Fruit fly (Drosophila melanogaster) whole organism, pupa: ENCODE results near the gene CG31954.

Experiments
- CG12605 ChIP-seq: fragments of 200-800 bp; sonication (Bioruptor generic); IDR thresholded peaks from 2 replicates; pipeline ENCODE4 v1.3.6; 2022; ENCODE audit warnings: missing biosample characterization, missing genetic modification characterization
- CG13204 ChIP-seq: fragments of 200-800 bp; sonication (Bioruptor generic); optimal IDR thresholded peaks from 2 replicates; lab custom pipeline; 2018; ENCODE audit warnings: missing biosample characterization, mild to moderate bottlenecking, missing genetic modification characterization, moderate library complexity
- CG14655 ChIP-seq: fragments of 200-800 bp; sonication (Bioruptor generic); optimal IDR thresholded peaks from 3 replicates; lab custom pipeline; 2017; ENCODE audit warnings: mild to moderate bottlenecking, missing biosample characterization, missing genetic modification reagents, missing genetic modification characterization
- CG15710 ChIP-seq: fragments of 200-800 bp; sonication (Bioruptor generic); optimal IDR thresholded peaks from 2 replicates; lab custom pipeline; 2018; ENCODE audit warnings: missing biosample characterization, mild to moderate bottlenecking, missing genetic modification characterization, moderate library complexity
- CG17806 ChIP-seq: fragments of 200-800 bp; sonication (Bioruptor generic); optimal IDR thresholded peaks from 2 replicates; lab custom pipeline; 2018; ENCODE audit warnings: missing biosample characterization, mild to moderate bottlenecking, missing genetic modification characterization, moderate library complexity
- CG32121 ChIP-seq: fragments of 200-800 bp; sonication (Bioruptor generic); IDR thresholded peaks from 2 replicates; pipeline ENCODE4 v1.3.6; 2022; ENCODE audit warnings: missing biosample characterization, missing genetic modification characterization
- CG34367 ChIP-seq: fragments of 200-800 bp; sonication (Bioruptor generic); optimal IDR thresholded peaks from 2 replicates; lab custom pipeline; 2018; ENCODE audit warnings: missing biosample characterization, mild to moderate bottlenecking, missing genetic modification characterization
- CG4496 ChIP-seq: fragments of 200-800 bp; sonication (Bioruptor generic); IDR thresholded peaks from 3 replicates; pipeline ENCODE4 v1.3.6; 2022; ENCODE audit warnings: missing biosample characterization, missing genetic modification characterization
- CG8301 ChIP-seq: fragments of 200-800 bp; sonication (Bioruptor generic); optimal IDR thresholded peaks from 2 replicates; lab custom pipeline; 2018; ENCODE audit warnings: missing biosample characterization, mild to moderate bottlenecking, missing genetic modification characterization
- CG9948 ChIP-seq: fragments of 200-800 bp; sonication (Bioruptor generic); optimal IDR thresholded peaks from 2 replicates; lab custom pipeline; 2018; ENCODE audit warnings: missing biosample characterization, mild to moderate bottlenecking, missing genetic modification characterization, moderate library complexity
- D1 ChIP-seq: fragments of 200-800 bp; sonication (Bioruptor generic); optimal IDR thresholded peaks from 2 replicates; lab custom pipeline; 2018; ENCODE audit warnings: missing biosample characterization, mild to moderate bottlenecking, missing genetic modification characterization, moderate library complexity
- EcR ChIP-seq: fragments of 200-800 bp; sonication (Bioruptor generic); optimal IDR thresholded peaks from 3 replicates; lab custom pipeline; 2019; ENCODE audit warnings: missing biosample characterization, missing genetic modification characterization, mild to moderate bottlenecking, moderate library complexity, missing genetic modification reagents
- Ets98B ChIP-seq: fragments of 200-800 bp; sonication (Bioruptor generic); IDR thresholded peaks from 2 replicates; pipeline ENCODE4 v1.3.6; 2022; ENCODE audit warnings: missing biosample characterization, missing genetic modification characterization
- Pif1A ChIP-seq: fragments of 200-800 bp; sonication (Bioruptor generic); optimal IDR thresholded peaks from 3 replicates; lab custom pipeline; 2016; ENCODE audit warnings: missing biosample characterization, missing genetic modification characterization
- Pif1B ChIP-seq: fragments of 200-800 bp; sonication (Bioruptor generic); optimal IDR thresholded peaks from 3 replicates; lab custom pipeline; 2016; ENCODE audit warnings: missing biosample characterization, missing genetic modification characterization
- Snoo ChIP-seq: fragments of 200-800 bp; sonication (Bioruptor generic); optimal IDR thresholded peaks from 3 replicates; lab custom pipeline; 2017; ENCODE audit warnings: missing biosample characterization, mild to moderate bottlenecking, missing genetic modification characterization, inconsistent platforms
- fd96Ca ChIP-seq: fragments of 200-800 bp; sonication (Bioruptor generic); IDR thresholded peaks from 3 replicates; pipeline ENCODE4 v1.3.6; 2022; ENCODE audit warnings: missing biosample characterization, missing genetic modification characterization
- gl ChIP-seq: fragments of 200-800 bp; sonication (Bioruptor generic); optimal IDR thresholded peaks from 2 replicates; lab custom pipeline; 2018; ENCODE audit warnings: missing biosample characterization, mild to moderate bottlenecking, missing genetic modification characterization
- rn ChIP-seq: fragments of 200-800 bp; sonication (Bioruptor generic); IDR thresholded peaks from 2 replicates; pipeline ENCODE4 v1.3.6; 2022; ENCODE audit warnings: missing biosample characterization, missing genetic modification characterization

The CG31954 gene

dm6 chr2L:3472242-3472641 is 37.7 kb downstream of the CG31954 start, which contains the start of gene Pgant4:
Gene Pgant4 (plus strand): TSS chr2L:3472603.
- TF ChIP-seq CG4496 (GFP tag; lab: Robert Waterston, UW) (0 out of 3 replicates have a peak, but pooled peaks have one; percentile 37), CG17806 (tag; lab: Kevin White, UChicago) (no peak), Snoo (tag; lab: Kevin White, UChicago) (peak; percentile 39), rn (GFP tag; lab: Robert Waterston, UW) (0 out of 2 replicates have a peak, but pooled peaks have one; percentile 37)

- no peak for TF ChIP-seq Ets98B (GFP tag; lab: Robert Waterston, UW)
- TF ChIP-seq CG15710 (tag; lab: Kevin White, UChicago) = no peak
- TF ChIP-seq CG34367 (tag; lab: Kevin White, UChicago) = no peak
- TF ChIP-seq gl (tag; lab: Kevin White, UChicago) = no peak
- no peak for TF ChIP-seq Pif1A (GFP tag; lab: Kevin White, UChicago)
- no peak for TF ChIP-seq rn (GFP tag; lab: Robert Waterston, UW)
- TF ChIP-seq Pif1B (GFP tag; lab: Kevin White, UChicago) = no peak
Measured at dm6 chr2L:3469869-3470268, 40.0 kb downstream of the CG31954 start, which contains the start of the genes Pif1 and CG31776. Gene Pif1 (minus strand): TSS chr2L:3470004. Gene CG31776 (plus strand): TSS chr2L:3470182.

dm6 chr2L:3466846-3467245 is 43.1 kb downstream of the CG31954 start:
- TF ChIP-seq CG15710 (tag; lab: Kevin White, UChicago) (no peak), CG34367 (tag; lab: Kevin White, UChicago) (no peak), Pif1B (GFP tag; lab: Kevin White, UChicago) (no peak), D1 (no peak), Ets98B (GFP tag; lab: Robert Waterston, UW) (no peak), gl (tag; lab: Kevin White, UChicago) (no peak)

dm6 chr2L:3465918-3466727 is 43.8 kb downstream of the CG31954 start, which contains the start of the genes msl-2 and ND-PDSW:
Gene msl-2 (minus strand): TSS chr2L:3466112.
Gene ND-PDSW (plus strand): TSS chr2L:3466157.
- TF ChIP-seq CG12605 (no peak), CG32121 (GFP tag; lab: Robert Waterston, UW) (no peak), CG4496 (GFP tag; lab: Robert Waterston, UW) (no peak), Pif1B (GFP tag; lab: Kevin White, UChicago) (no peak), CG15710 (tag; lab: Kevin White, UChicago) (no peak), D1 (no peak), gl (tag; lab: Kevin White, UChicago) (no peak), EcR (GFP tag; lab: Kevin White, UChicago) (no peak), CG13204 (GFP tag; lab: Kevin White, UChicago) (no peak), Snoo (tag; lab: Kevin White, UChicago) (no peak), CG34367 (tag; lab: Kevin White, UChicago) (no peak)
- TF ChIP-seq, all 21 proteins: peak for 0

dm6 chr2L:3465426-3465825 is 44.5 kb downstream of the CG31954 start:
- peak; percentile 56; the same call in 1 of the 3 replicates for TF ChIP-seq fd96Ca (GFP tag; lab: Robert Waterston, UW)
- TF ChIP-seq CG8301 (tag; lab: Kevin White, UChicago) = no peak
- no peak for TF ChIP-seq Pif1A (GFP tag; lab: Kevin White, UChicago)
- TF ChIP-seq EcR (GFP tag; lab: Kevin White, UChicago) = no peak

- TF ChIP-seq CG14655 (GFP tag; lab: Kevin White, UChicago) (no peak), CG17806 (tag; lab: Kevin White, UChicago) (no peak), Ets98B (GFP tag; lab: Robert Waterston, UW) (no peak), CG8301 (tag; lab: Kevin White, UChicago) (no peak), gl (tag; lab: Kevin White, UChicago) (no peak), rn (GFP tag; lab: Robert Waterston, UW) (no peak), CG9948 (tag; lab: Kevin White, UChicago) (no peak), Snoo (tag; lab: Kevin White, UChicago) (no peak), CG15710 (tag; lab: Kevin White, UChicago) (no peak)
Measured at dm6 chr2L:3461760-3462159, 48.1 kb downstream of the CG31954 start, which contains the start of gene CG3246. Gene CG3246 (minus strand): TSS chr2L:3461952.
